Worm (Caenorhabditis elegans) whole organism, L3 larva: ENCODE results near the gene num-1.

Experiments
- R02D3.7 ChIP-seq: fragments of 150-350 bp; optimal IDR thresholded peaks from 2 replicates; lab custom pipeline; 2014; ENCODE audit warnings: missing biosample characterization, missing genetic modification characterization
- ZK546.5 ChIP-seq: sonication (generic microtip); optimal IDR thresholded peaks from 2 replicates; lab custom pipeline; 2017; ENCODE audit warnings: missing biosample characterization, missing genetic modification characterization
- aly-2 ChIP-seq: fragments of 150-350 bp; optimal IDR thresholded peaks from 2 replicates; lab custom pipeline; 2014; ENCODE audit warnings: missing biosample characterization, missing genetic modification characterization
- ceh-16 ChIP-seq: sonication (generic microtip); optimal IDR thresholded peaks from 2 replicates; lab custom pipeline; 2017; ENCODE audit warnings: missing biosample characterization, missing genetic modification characterization
- ceh-28 ChIP-seq: fragments of 150-350 bp; optimal IDR thresholded peaks from 2 replicates; lab custom pipeline; 2014; ENCODE audit warnings: missing biosample characterization, missing genetic modification reagents, missing genetic modification characterization
- ceh-82 ChIP-seq: fragments of 150-350 bp; optimal IDR thresholded peaks from 2 replicates; lab custom pipeline; 2014; ENCODE audit warnings: missing biosample characterization, missing genetic modification characterization
- daf-12 ChIP-seq: fragments of 150-350 bp; optimal IDR thresholded peaks from 2 replicates; lab custom pipeline; 2014; ENCODE audit warnings: missing biosample characterization, missing genetic modification reagents, missing genetic modification characterization
- egl-27 ChIP-seq: sonication (generic microtip); optimal IDR thresholded peaks from 4 replicates; lab custom pipeline; 2017; ENCODE audit warnings: missing biosample characterization, missing genetic modification reagents, missing genetic modification characterization
- egl-5 ChIP-seq: fragments of 150-350 bp; optimal IDR thresholded peaks from 2 replicates; lab custom pipeline; 2017; ENCODE audit warnings: missing biosample characterization, missing genetic modification reagents, missing genetic modification characterization, inconsistent platforms
- elt-1 ChIP-seq: fragments of 150-350 bp; optimal IDR thresholded peaks from 2 replicates; lab custom pipeline; 2014; ENCODE audit warnings: missing biosample characterization, missing genetic modification characterization
- elt-2 ChIP-seq: sonication (generic microtip); optimal IDR thresholded peaks from 2 replicates; lab custom pipeline; 2016; ENCODE audit warnings: missing genetic modification reagents, mild to moderate bottlenecking, missing genetic modification characterization, missing compliant biosample characterization
- eor-1 ChIP-seq, 2 experiments: fragments of 150-350 bp; optimal IDR thresholded peaks; 2 replicates each; lab custom pipeline; 2014 to 2018; ENCODE audit warnings: missing biosample characterization in 2 of 2, missing genetic modification characterization in 2 of 2
- fkh-10 ChIP-seq: sonication (generic microtip); optimal IDR thresholded peaks from 2 replicates; lab custom pipeline; 2017; ENCODE audit warnings: missing biosample characterization, missing genetic modification reagents, missing genetic modification characterization
- fkh-2 ChIP-seq: fragments of 150-350 bp; optimal IDR thresholded peaks from 2 replicates; lab custom pipeline; 2014; ENCODE audit warnings: missing biosample characterization, missing genetic modification reagents, missing genetic modification characterization
- fos-1 ChIP-seq: fragments of 150-350 bp; optimal IDR thresholded peaks from 2 replicates; lab custom pipeline; 2014; ENCODE audit warnings: missing biosample characterization, missing genetic modification characterization
- hmg-11 ChIP-seq: sonication (generic microtip); optimal IDR thresholded peaks from 2 replicates; lab custom pipeline; 2016; ENCODE audit warnings: missing genetic modification characterization, missing compliant biosample characterization
- lin-15B ChIP-seq: fragments of 150-350 bp; optimal IDR thresholded peaks from 2 replicates; lab custom pipeline; 2014; ENCODE audit warnings: missing biosample characterization, missing genetic modification characterization
- lin-39 ChIP-seq: fragments of 150-350 bp; optimal IDR thresholded peaks from 2 replicates; lab custom pipeline; 2018; ENCODE audit warnings: missing biosample characterization, missing genetic modification reagents, missing genetic modification characterization
- lsy-12 ChIP-seq: sonication (generic microtip); optimal IDR thresholded peaks from 2 replicates; lab custom pipeline; 2016; ENCODE audit warnings: mild to moderate bottlenecking, missing genetic modification characterization, missing compliant biosample characterization
- mml-1 ChIP-seq: fragments of 150-350 bp; sonication (generic microtip); optimal IDR thresholded peaks from 3 replicates; lab custom pipeline; 2014; ENCODE audit warnings: missing biosample characterization, missing genetic modification characterization
- nfya-1 ChIP-seq: sonication (generic microtip); optimal IDR thresholded peaks from 2 replicates; lab custom pipeline; 2017; ENCODE audit warnings: missing genetic modification characterization, mild to moderate bottlenecking, missing compliant biosample characterization, antibody characterized with exemption, moderate library complexity; ENCODE audit not compliant: insufficient read depth
- nhr-11 ChIP-seq: fragments of 150-350 bp; optimal IDR thresholded peaks from 2 replicates; lab custom pipeline; 2014; ENCODE audit warnings: missing biosample characterization, missing genetic modification characterization
- nhr-12 ChIP-seq: fragments of 150-350 bp; optimal IDR thresholded peaks from 2 replicates; lab custom pipeline; 2014; ENCODE audit warnings: missing biosample characterization, missing genetic modification characterization
- nhr-23 ChIP-seq: fragments of 150-350 bp; optimal IDR thresholded peaks from 2 replicates; lab custom pipeline; 2014; ENCODE audit warnings: missing biosample characterization, missing genetic modification reagents, missing genetic modification characterization
- nhr-237 ChIP-seq: fragments of 150-350 bp; optimal IDR thresholded peaks from 2 replicates; lab custom pipeline; 2014; ENCODE audit warnings: missing biosample characterization, missing genetic modification characterization
- nhr-25 ChIP-seq: sonication (generic microtip); optimal IDR thresholded peaks from 2 replicates; lab custom pipeline; 2017; ENCODE audit warnings: missing biosample characterization, missing genetic modification characterization
- nhr-28 ChIP-seq: fragments of 150-350 bp; optimal IDR thresholded peaks from 2 replicates; lab custom pipeline; 2014; ENCODE audit warnings: missing biosample characterization, missing genetic modification characterization
- nhr-43 ChIP-seq: sonication (generic microtip); optimal IDR thresholded peaks from 2 replicates; lab custom pipeline; 2016; ENCODE audit warnings: mild to moderate bottlenecking, missing genetic modification characterization, missing compliant biosample characterization; ENCODE audit not compliant: poor library complexity, severe bottlenecking
- nhr-77 ChIP-seq: fragments of 150-350 bp; optimal IDR thresholded peaks from 2 replicates; lab custom pipeline; 2014; ENCODE audit warnings: missing biosample characterization, missing genetic modification characterization
- pha-4 ChIP-seq: fragments of 150-350 bp; optimal IDR thresholded peaks from 2 replicates; lab custom pipeline; 2014; ENCODE audit warnings: missing biosample characterization, missing genetic modification reagents, missing genetic modification characterization
- pqm-1 ChIP-seq: fragments of 150-350 bp; optimal IDR thresholded peaks from 2 replicates; lab custom pipeline; 2017; ENCODE audit warnings: missing biosample characterization, missing genetic modification characterization, inconsistent platforms
- sea-2 ChIP-seq: fragments of 150-350 bp; sonication (generic microtip); optimal IDR thresholded peaks from 4 replicates; lab custom pipeline; 2014; ENCODE audit warnings: missing biosample characterization, missing genetic modification reagents, missing genetic modification characterization
- skn-1 ChIP-seq: fragments of 150-350 bp; optimal IDR thresholded peaks from 2 replicates; lab custom pipeline; 2014; ENCODE audit warnings: missing biosample characterization, missing genetic modification characterization
- snpc-4 ChIP-seq: fragments of 150-350 bp; optimal IDR thresholded peaks from 2 replicates; lab custom pipeline; 2014; ENCODE audit warnings: missing biosample characterization, missing genetic modification characterization
- tbx-2 ChIP-seq: sonication (generic microtip); optimal IDR thresholded peaks from 2 replicates; lab custom pipeline; 2016; ENCODE audit warnings: mild to moderate bottlenecking, missing genetic modification characterization, missing compliant biosample characterization
- unc-39 ChIP-seq: sonication (generic microtip); optimal IDR thresholded peaks from 4 replicates; lab custom pipeline; 2017; ENCODE audit warnings: missing biosample characterization, missing genetic modification characterization
- unc-62 ChIP-seq: fragments of 150-350 bp; sonication (generic microtip); optimal IDR thresholded peaks from 4 replicates; lab custom pipeline; 2014; ENCODE audit warnings: missing biosample characterization, missing genetic modification reagents, missing genetic modification characterization
- ztf-11 ChIP-seq: fragments of 150-350 bp; optimal IDR thresholded peaks from 2 replicates; lab custom pipeline; 2014; ENCODE audit warnings: missing biosample characterization, missing genetic modification characterization
- ztf-4 ChIP-seq: fragments of 150-350 bp; optimal IDR thresholded peaks from 2 replicates; lab custom pipeline; 2014; ENCODE audit warnings: missing biosample characterization, missing genetic modification characterization

The num-1 gene

DNA sequence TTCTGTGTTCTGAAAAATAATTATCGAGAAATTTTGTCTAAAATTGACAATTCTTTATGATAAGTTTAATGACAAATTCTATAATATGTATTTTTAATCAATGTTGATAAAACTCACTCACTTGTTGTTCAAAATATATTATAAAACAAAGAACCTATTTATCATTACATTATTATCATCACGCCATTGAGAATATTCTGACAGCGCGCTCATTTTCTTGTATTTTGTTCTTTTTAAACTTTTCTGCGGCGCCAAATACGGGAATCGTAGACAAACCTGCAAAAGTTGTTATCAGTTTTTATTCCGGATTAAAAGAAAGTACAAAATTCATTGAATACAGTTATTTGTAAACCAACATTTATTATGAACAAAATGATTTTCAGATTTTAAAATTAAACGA lies 36.8 kb downstream of the num-1 start:
- peak; percentile 81 for TF ChIP-seq elt-2 (tag; lab: Kevin White, UChicago)
- no peak for TF ChIP-seq elt-1 (tag; lab: Kevin White, UChicago)
- peak; percentile 39 for TF ChIP-seq pqm-1

DNA sequence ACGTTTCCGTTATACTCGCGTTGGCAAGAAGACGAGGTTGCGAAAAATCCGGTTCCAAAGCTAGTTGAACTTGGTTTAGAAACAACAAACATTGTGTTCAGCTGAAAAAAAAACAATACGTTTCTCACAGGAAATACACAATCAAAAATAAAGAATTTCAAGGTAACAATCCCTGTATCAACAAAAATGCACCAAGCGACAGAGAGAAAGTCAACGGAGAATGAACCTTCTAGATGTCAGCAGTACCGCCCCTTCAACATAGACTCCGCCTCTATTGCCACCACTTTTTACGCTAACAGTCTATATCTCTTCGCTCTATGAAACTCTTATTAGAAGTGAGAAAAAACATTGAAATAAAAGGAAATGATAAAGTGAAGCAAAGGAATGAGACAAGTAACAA lies 38.7 kb downstream of the num-1 start, which contains the start of gene F31D4.8:
F31D4.8 (minus strand) TSS at position 101 of the 400 bp plus-strand sequence.
- TF ChIP-seq daf-12 (tag; lab: Kevin White, UChicago), result no peak
- TF ChIP-seq pha-4, result peak; percentile 8

DNA sequence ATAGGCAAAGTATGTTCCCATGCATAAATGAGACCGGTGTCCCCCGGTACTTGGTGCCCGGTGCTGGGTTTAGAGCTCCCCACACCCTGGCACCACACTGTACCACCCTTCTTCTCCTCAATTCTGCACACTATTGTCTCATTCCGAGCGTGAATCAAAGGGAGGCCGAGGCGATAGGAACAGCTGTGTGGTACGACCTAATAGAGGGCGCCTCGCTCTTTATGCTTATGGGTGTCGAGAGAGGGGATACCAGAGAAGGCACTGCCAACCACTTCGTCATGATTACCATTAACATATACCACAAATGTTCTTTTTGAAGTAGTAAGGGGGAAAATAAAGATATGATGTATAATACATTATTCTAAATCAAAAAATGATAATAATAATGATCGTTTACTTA lies 41.0 kb downstream of the num-1 start:
- no peak for TF ChIP-seq ztf-4 (tag; lab: Kevin White, UChicago)

DNA sequence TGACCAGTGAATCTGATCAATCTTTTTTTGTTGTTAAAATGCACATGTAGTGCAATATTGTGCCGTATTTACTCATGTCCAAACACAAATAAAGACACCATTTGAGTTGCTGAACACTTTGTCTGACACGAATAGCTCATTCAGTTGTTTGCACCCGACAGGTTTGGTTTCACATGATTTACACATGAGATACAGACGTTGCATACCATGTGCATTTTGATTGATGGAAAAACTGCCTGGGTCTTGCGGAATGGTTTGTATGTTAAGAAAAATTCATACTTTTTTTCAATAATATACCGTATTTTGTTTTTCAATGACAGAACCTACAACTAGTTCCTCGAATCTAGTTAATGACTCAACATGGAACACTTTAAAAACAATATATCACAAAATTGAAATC lies 41.6 kb downstream of the num-1 start:
- no peak for TF ChIP-seq nhr-25
- TF ChIP-seq sea-2 (GFP tag; lab: Kevin White, UChicago), result no peak
- no peak for TF ChIP-seq eor-1 (tag; optimal IDR thresholded peaks at IDR 0.05; lab: Kevin White, UChicago)
- TF ChIP-seq lin-39 (tag; lab: Kevin White, UChicago), result no peak
- TF ChIP-seq R02D3.7 (tag; lab: Kevin White, UChicago), result no peak
- TF ChIP-seq nhr-43 (tag; lab: Kevin White, UChicago), result no peak

DNA sequence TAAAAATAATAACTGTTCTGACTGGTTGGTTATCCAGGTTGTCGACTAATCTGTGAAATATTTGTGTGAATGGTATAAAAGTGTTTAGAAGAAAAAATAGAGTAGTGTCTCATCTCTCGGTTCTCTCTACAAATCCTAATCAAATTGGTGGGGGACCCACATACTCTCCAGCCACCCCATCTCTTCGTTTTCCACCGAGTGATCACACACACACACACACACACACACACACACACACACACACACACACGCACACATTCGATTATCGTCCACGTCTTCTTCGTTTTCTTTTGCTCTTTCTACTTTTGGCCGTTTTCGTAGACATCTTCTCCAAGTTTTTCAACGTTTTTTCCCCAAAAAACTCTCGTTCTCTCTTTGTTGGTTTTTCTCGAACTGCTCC lies 43.5 kb downstream of the num-1 start:
- TF ChIP-seq hmg-11 (tag; lab: Kevin White, UChicago) (peak; percentile 45), nfya-1 (tag; lab: Kevin White, UChicago) (peak; percentile 20), sea-2 (GFP tag; lab: Kevin White, UChicago) (no peak), fkh-10 (GFP tag; lab: Kevin White, UChicago) (peak; percentile 81), fos-1 (tag; lab: Kevin White, UChicago) (no peak), elt-1 (tag; lab: Kevin White, UChicago) (no peak), ceh-28 (tag; lab: Kevin White, UChicago) (no peak)

DNA sequence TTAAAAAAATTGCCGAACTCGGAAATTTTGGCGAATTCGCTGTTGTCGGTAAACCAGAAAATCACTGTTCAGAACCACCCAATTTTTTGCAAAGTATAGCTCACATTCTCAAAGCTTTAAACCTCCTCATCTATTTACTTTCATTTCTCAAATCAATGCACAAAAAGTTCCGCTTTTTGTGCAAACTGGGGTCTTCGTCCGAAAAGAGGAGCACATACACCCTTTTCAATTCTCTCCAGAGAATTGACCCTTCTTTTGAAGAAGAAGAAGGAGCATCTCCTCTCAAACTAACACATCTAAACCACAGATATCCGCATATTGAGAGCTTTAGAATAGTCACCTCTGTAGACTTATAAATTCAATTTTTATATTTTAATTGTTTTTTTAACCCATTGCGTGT lies 45.7 kb downstream of the num-1 start:
- no peak for TF ChIP-seq nhr-28 (tag; lab: Kevin White, UChicago)
- no peak for TF ChIP-seq mml-1 (tag; lab: Kevin White, UChicago)
- no peak for TF ChIP-seq nhr-77 (tag; lab: Kevin White, UChicago)
- TF ChIP-seq fos-1 (tag; lab: Kevin White, UChicago), result no peak
- TF ChIP-seq lsy-12 (tag; lab: Kevin White, UChicago), result no peak
- no peak for TF ChIP-seq nhr-23 (tag; lab: Kevin White, UChicago)
- no peak for TF ChIP-seq ceh-82

DNA sequence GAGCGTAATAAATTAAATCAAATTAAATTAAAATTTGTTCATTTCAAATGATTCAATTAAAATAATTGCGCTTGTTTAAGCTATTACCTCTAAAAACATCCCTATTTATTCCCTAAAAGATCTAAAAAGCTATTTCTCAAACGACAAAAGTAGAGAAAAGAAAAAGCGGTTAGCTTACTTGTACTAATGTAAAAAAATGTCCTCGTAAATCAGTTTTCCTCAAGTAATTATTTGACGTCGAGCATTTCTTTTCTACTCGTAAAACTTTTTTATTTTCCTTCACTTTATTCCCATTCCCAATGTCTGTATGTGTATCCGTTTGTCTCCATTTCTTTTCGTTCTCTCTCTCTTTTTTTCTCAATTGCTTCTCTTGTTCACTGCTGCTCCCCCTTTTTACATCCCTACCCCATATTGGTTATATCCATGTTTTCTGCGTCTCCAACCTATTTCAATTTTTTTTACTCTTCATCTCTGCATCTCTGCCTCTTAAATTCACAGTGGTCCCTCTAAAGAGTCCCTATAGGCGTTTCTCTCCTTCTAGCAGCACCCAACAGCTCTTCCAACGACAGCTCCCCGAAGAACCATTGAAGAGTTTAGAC lies 49.6 kb downstream of the num-1 start, which contains the start of gene unc-80:
unc-80 (plus strand) TSS at position 533 of the 599 bp plus-strand sequence.
- TF ChIP-seq nhr-237 (tag; lab: Kevin White, UChicago) (no peak), unc-39 (no peak), ceh-16 (no peak), eor-1 (tag; optimal IDR thresholded peaks at IDR 0.05; lab: Kevin White, UChicago) (no peak), nhr-25 (no peak), aly-2 (no peak), lsy-12 (tag; lab: Kevin White, UChicago) (no peak), nhr-12 (tag; lab: Kevin White, UChicago) (no peak), nhr-11 (tag; lab: Kevin White, UChicago) (no peak), lin-15B (peak; percentile 31), lin-39 (tag; lab: Kevin White, UChicago) (peak; percentile 51), elt-2 (tag; lab: Kevin White, UChicago) (no peak), egl-5 (tag; lab: Kevin White, UChicago) (peak; percentile 81), nfya-1 (tag; lab: Kevin White, UChicago) (peak; percentile 81), ztf-11 (tag; lab: Kevin White, UChicago) (no peak), nhr-77 (tag; lab: Kevin White, UChicago) (no peak), skn-1 (tag; lab: Kevin White, UChicago) (peak; percentile 32), pqm-1 (peak; percentile 11), hmg-11 (tag; lab: Kevin White, UChicago) (peak; percentile 63), daf-12 (tag; lab: Kevin White, UChicago) (no peak), fkh-10 (GFP tag; lab: Kevin White, UChicago) (peak; percentile 4), nhr-28 (tag; lab: Kevin White, UChicago) (no peak), tbx-2 (tag; lab: Kevin White, UChicago) (peak; percentile 5), elt-1 (tag; lab: Kevin White, UChicago) (peak; percentile 2), ZK546.5 (no peak), R02D3.7 (tag; lab: Kevin White, UChicago) (no peak), fkh-2 (tag; lab: Kevin White, UChicago) (no peak), egl-27 (tag; lab: Kevin White, UChicago) (no peak), unc-62 (GFP tag; lab: Kevin White, UChicago) (no peak), snpc-4 (no peak)
